Fruit fly (Drosophila melanogaster) ovary, adult (tissue): Measurements from ENCODE around the gene CG31642.
A peak's percentile ranks its signal among the peaks of the same experiment; 100 is the strongest.

ENCODE experiments used
- CG17801 ChIP-seq: fragments of 200-800 bp; optimal IDR thresholded peaks from 2 replicates; lab custom pipeline; 2019; ENCODE audit warnings: missing biosample characterization, mild to moderate bottlenecking, missing genetic modification characterization, moderate library complexity; ENCODE audit not compliant: partially characterized antibody

Gene CG31642

dm6 chr2L:6109313-6109847, 8.9 kb upstream of the CG31642 start:
- TF ChIP-seq CG17801 (GFP tag; lab: Kevin White, UChicago): no peak

DNA sequence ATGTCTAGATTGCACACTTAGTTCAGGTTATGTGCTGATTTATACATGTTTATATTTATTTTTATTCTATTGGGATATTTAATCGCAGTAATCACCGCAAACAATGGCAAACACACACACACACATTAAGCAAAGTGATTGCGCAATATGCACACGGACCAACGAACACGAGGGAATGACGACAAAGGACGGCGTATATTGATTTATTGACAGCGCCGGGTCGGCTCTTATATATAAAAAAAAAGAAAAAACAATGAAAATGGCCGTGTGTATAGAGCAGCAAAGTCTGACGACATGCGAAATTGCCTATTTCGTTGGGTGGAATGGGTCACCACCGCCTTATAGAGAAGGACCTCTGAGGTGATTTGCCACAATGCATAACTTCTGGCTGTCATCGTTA, 7.5 kb upstream of the CG31642 start:
- no peak for TF ChIP-seq CG17801 (GFP tag; lab: Kevin White, UChicago)

DNA sequence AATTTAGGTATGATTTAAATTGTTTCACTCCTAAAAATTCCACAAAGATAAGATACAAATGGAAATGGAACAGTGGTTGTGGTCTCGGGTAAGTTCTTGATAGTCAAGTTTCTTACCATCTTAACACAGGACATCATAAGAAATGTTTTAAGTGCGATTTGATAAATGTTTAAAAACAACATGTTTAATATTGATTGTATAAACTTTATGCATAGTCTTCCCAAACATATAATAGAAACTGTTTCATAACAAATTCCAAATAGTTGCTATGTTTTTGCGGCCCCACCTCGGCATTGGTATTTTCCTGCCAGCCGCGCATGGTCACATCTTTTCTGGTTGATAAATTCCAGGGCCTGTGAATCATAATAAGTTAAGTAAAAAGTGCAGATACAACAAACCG, 6.5 kb downstream of the CG31642 start, which contains the start of gene Arpc4:
Arpc4 (plus strand) TSS at position 318 of the 400 bp plus-strand sequence.
- TF ChIP-seq CG17801 (GFP tag; lab: Kevin White, UChicago): peak; percentile 23

DNA sequence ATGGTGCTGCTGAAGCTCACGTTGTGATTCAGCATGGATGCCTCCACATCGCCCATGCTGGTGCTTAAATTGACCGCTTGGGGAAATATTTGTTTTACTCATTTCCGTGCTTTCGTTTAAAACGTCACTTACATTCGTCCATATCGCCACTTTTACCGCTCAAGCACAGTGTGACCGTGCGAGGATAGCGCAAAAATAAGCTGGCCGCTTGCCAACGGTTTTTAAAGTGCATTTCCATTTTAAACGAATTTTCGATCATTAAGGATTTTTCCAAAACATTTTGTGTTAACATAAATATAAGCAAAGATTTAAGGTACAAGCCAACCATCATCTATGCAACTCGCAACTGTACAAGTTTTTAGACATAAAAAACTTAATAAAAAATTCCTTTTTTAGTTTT, 9.2 kb downstream of the CG31642 start, which contains the start of gene WDR79:
WDR79 (minus strand) TSS at position 298 of the 400 bp plus-strand sequence.
- TF ChIP-seq CG17801 (GFP tag; lab: Kevin White, UChicago): no peak

dm6 chr2L:6130522-6131073, 12.3 kb downstream of the CG31642 start, which contains the start of the genes B9d2, tctn and CG9222:
B9d2 (minus strand) TSS chr2L:6130651.
tctn (minus strand) TSS chr2L:6130651.
CG9222 (plus strand) TSS chr2L:6131023.
- TF ChIP-seq CG17801 (GFP tag; lab: Kevin White, UChicago): no peak

- TF ChIP-seq CG17801 (GFP tag; lab: Kevin White, UChicago): no peak
Measured at dm6 chr2L:6139082-6139481, 20.8 kb downstream of the CG31642 start, which contains the start of gene CG13991. CG13991 (plus strand) TSS chr2L:6139382.

DNA sequence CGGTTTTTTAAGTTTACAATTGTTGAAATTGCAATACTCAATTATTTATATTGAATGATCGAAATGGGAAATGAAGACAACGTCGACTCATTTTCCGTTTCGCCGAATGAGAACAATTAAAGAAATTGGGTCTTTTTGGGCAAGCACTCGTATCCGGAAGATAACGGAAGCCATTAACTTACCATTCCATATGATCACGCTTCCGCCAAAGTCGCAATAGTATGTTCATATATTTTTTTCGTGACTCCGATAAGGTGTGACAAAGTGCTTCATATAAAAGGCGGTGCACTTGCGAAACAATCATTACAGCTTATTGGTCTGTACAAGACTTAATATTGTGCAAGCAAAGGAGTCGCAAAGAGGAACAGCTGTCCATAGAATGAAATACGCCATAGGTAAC, 33.4 kb downstream of the CG31642 start, which contains the start of gene Muc26B:
Muc26B (plus strand) TSS at position 301 of the 400 bp plus-strand sequence.
- no peak for TF ChIP-seq CG17801 (GFP tag; lab: Kevin White, UChicago)

DNA sequence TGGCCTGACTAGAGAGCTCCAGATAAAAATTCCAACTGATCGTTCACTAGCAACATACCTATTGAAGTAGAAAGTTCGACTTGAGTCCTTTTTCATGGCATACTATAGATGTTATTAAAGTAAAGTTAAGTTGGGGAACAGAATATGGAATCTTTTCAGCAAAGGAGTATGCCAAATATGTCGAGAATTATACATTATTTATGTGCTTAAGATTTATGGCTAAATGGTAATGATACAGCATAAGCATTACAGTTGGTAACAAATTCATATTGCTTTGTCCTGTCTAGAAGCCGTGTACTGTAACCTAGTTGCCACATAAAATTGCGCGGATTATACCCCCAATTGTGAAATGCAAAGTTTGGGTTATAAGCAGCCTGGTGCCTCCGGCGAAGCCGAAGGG, 36.7 kb downstream of the CG31642 start, which contains the start of gene CG31639:
CG31639 (minus strand) TSS at position 101 of the 400 bp plus-strand sequence.
- TF ChIP-seq CG17801 (GFP tag; lab: Kevin White, UChicago): no peak

DNA sequence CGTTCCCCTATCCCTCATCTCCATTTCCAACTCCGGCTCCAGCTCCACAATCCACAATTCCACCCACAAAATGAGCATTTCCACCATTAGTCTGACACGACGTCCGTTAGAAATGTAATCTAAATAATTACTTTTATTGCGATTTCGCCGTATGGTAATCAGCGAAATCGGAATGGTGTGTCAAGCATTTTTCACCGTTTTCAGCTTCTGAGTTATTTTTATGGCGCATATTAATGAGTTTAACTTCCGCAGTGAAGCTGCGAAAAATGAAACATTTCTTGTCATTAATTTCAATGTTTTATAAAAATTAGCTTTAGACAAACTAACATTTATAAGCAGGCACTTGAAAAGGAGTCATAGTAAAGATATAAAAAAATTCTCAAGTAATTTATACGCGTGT, 41.8 kb downstream of the CG31642 start, which contains the start of gene CG13989:
CG13989 (plus strand) TSS at position 301 of the 400 bp plus-strand sequence.
- no peak for TF ChIP-seq CG17801 (GFP tag; lab: Kevin White, UChicago)

dm6 chr2L:6165686-6166085, 47.4 kb downstream of the CG31642 start:
- TF ChIP-seq CG17801 (GFP tag; lab: Kevin White, UChicago): no peak

DNA sequence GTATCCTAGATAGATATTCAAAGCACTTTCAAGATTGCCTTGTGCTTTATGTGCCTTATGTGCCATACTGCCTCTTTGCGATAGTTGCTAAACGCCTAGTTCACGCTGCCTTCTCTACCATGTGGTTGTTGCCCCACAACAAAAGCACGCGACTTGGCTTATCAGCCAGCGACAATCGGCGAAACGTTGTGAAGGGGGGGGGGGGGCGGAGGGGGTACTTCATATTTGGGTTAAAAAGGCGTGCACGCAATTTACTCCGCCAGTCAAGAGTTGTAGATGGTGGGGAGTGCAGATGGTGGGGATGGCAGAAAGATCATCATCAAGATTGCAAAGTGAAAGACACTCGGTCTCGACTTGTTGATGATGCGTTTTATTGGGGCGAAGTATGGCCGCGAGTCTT, 50.8 kb downstream of the CG31642 start:
- TF ChIP-seq CG17801 (GFP tag; lab: Kevin White, UChicago): no peak
